Worm (Caenorhabditis elegans) whole organism, young adult: Measurements from ENCODE around the gene B0361.9.
"Not testable (repeated sequence)": the region's sequence is repeated elsewhere in the genome, so short reads cannot be mapped to it uniquely, and the experiment has no call there.

ENCODE experiments used
- F57C9.4 ChIP-seq: sonication (generic microtip); optimal IDR thresholded peaks from 2 replicates; lab custom pipeline; 2017; ENCODE audit warnings: mild to moderate bottlenecking, missing genetic modification characterization, missing compliant biosample characterization
- snpc-1.1 ChIP-seq: sonication (generic microtip); optimal IDR thresholded peaks from 2 replicates; lab custom pipeline; 2017; ENCODE audit warnings: missing genetic modification characterization, mild to moderate bottlenecking, missing compliant biosample characterization, antibody characterized with exemption, moderate library complexity, missing genotype, missing genetic modification reagents; ENCODE audit not compliant: insufficient read depth
- unc-130 ChIP-seq: sonication (generic microtip); optimal IDR thresholded peaks from 2 replicates; lab custom pipeline; 2016; ENCODE audit warnings: missing genetic modification reagents, missing genetic modification characterization, missing compliant biosample characterization

DNA sequence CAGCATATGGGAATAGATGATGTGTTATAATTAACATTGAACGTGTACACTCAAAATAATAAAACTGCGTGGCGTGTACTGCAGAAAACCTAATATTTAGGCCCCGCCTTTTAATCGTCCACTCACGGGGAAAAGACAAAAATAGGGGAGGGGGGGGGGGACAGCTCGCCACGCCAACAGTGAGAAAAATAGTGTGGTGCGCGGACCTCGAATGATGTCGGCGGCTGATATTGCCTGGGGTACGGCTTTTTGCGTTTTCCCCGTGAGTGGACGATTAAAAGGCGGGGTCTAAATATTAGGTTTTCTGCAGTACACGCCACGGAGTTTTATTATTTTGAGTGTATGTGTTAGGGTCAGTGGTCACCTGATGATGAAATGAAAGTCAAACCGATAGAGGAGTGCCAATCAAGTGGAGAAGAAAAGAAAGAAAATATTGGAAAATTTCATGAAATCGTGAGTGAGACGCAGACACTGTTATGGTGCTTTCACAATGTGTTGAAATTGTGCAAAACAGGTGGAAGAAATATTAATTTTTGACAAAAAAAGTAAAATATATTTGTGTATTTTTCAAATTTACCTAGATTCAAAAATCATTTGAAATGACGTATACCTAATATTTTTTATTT lies 34.6 kb upstream of the B0361.9 start:
- TF ChIP-seq unc-130 (GFP tag; lab: Kevin White, UChicago); F57C9.4 (tag; lab: Kevin White, UChicago): not testable (repeated sequence)
- TF ChIP-seq snpc-1.1 = peak; percentile 19
